Worm (Caenorhabditis elegans): ENCODE measurements around the gene R07A4.3.

R07A4.3 gene

ce11 chrX:10731837-10732236 is 21.7 kb upstream of the R07A4.3 start (continued):
- TF ChIP-seq nhr-120 (GFP tag; IDR thresholded peaks at IDR 0.05) (no peak), hmg-20 (GFP tag; IDR thresholded peaks at IDR 0.05) (peak; percentile 23; the same call in 1 of the 2 replicates), nhr-27 (tag; optimal IDR thresholded peaks at IDR 0.05) (no peak), rec-8 (tag; optimal IDR thresholded peaks at IDR 0.05) (peak; percentile 41 to 57), mes-4 (tag; optimal IDR thresholded peaks at IDR 0.05) (peak; percentile 43), C17E4.6 (GFP tag; IDR thresholded peaks at IDR 0.05) (no peak), hlh-12 (tag; optimal IDR thresholded peaks at IDR 0.05) (no peak), somi-1 (GFP tag; optimal IDR thresholded peaks at IDR 0.05) (no peak), ceh-100 (GFP tag; IDR thresholded peaks at IDR 0.05) (no peak; the same call in 1 of the 2 replicates), aptf-2 (GFP tag; conservative IDR thresholded peaks at IDR 0.05) (no peak), attf-6 (GFP tag; IDR thresholded peaks at IDR 0.05) (no peak), madf-10 (tag; optimal IDR thresholded peaks at IDR 0.05) (no peak), F22D6.2 (tag; optimal IDR thresholded peaks at IDR 0.05) (no peak), madf-6 (GFP tag; IDR thresholded peaks at IDR 0.05) (no peak), bed-1 (GFP tag; IDR thresholded peaks at IDR 0.05) (no peak), cebp-1 (GFP tag; IDR thresholded peaks at IDR 0.05) (no peak), cebp-1 (tag; optimal IDR thresholded peaks at IDR 0.05) (no peak), nfyb-1 (GFP tag; IDR thresholded peaks at IDR 0.05) (no peak), F52B5.7 (tag; optimal IDR thresholded peaks at IDR 0.05) (no peak), madf-3 (GFP tag; IDR thresholded peaks at IDR 0.05) (no peak), egl-18 (GFP tag; IDR thresholded peaks at IDR 0.05) (no peak), pha-4 (tag; optimal IDR thresholded peaks at IDR 0.05) (no peak), snpc-1.3 (tag; optimal IDR thresholded peaks at IDR 0.05; ENCODE audit: insufficient read depth) (peak; percentile 47), egl-44 (GFP tag; IDR thresholded peaks at IDR 0.05) (0 out of 2 replicates have a peak, but pooled peaks have one; percentile 39), gei-17 (GFP tag; optimal IDR thresholded peaks at IDR 0.05) (no peak), attf-3 (GFP tag; conservative IDR thresholded peaks at IDR 0.05) (no peak), tlf-1 (GFP tag; optimal IDR thresholded peaks at IDR 0.05) (no peak), sea-2 (GFP tag; IDR thresholded peaks at IDR 0.05) (no peak), B0261.1 (tag; optimal IDR thresholded peaks at IDR 0.05) (peak; percentile 76)

DNA sequence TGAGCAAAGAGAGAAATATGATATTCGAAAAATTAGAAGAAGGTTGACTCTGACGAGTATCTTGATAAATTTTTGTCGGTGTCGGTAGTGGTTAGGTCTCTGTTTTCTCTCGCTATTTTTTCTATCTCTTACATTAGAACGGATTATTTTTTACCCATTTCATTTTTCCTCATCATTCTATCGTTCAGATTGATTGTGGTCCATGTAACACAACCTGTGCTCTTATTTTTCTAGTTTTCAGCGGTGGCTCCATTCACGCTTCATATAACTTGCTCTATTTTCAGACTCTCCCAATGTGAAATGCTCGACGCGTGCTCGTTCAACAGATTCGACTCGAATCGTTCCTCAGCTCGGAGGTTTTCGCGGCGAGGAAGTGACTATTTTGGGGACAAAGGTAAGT is 19.5 kb upstream of the R07A4.3 start, which contains the start of gene egl-36:
Gene egl-36 (plus strand): TSS at position 301 of the 400 bp plus-strand sequence.
- TF ChIP-seq nfya-2 (GFP tag; IDR thresholded peaks at IDR 0.05) (no peak), Y67H2A.10 (GFP tag; conservative IDR thresholded peaks at IDR 0.05) (no peak), cebp-1 (GFP tag; IDR thresholded peaks at IDR 0.05) (no peak), cebp-1 (tag; optimal IDR thresholded peaks at IDR 0.05) (no peak), Y95B8A.8 (GFP tag; IDR thresholded peaks at IDR 0.05) (no peak), F33H1.4 (GFP tag; IDR thresholded peaks at IDR 0.05) (no peak), nhr-179 (tag; optimal IDR thresholded peaks at IDR 0.05) (no peak), snpc-4 (GFP tag; optimal IDR thresholded peaks at IDR 0.05) (no peak), snpc-4 (tag; optimal IDR thresholded peaks at IDR 0.05) (no peak), egrh-3 (GFP tag; IDR thresholded peaks at IDR 0.05) (no peak)

DNA sequence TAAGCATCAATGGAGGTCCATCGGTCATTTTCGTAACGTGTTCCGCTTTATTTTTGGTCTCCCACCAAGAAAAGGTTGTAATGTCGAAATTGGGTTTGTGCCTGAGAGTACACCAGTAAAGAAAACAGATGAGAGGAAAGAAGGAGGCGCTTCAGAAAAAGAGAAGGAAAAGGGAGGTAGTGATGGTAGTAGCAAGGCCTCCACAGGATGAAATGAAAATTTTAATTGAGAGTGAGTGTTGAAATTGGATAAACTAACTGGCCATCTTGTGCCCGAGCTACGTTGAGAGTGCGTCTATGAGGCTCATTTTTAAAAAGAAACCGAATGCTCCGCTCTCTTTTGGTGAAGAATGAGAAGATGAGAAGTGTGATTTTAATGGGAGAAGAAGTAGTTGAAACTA is 7.1 kb upstream of the R07A4.3 start, which contains the start of gene R07A4.2:
Gene R07A4.2 (minus strand): TSS at position 101 of the 400 bp plus-strand sequence.
- TF ChIP-seq lag-1 (GFP tag; IDR thresholded peaks at IDR 0.05) (no peak), ceh-27 (GFP tag; optimal IDR thresholded peaks at IDR 0.05) (no peak), madf-10 (tag; optimal IDR thresholded peaks at IDR 0.05) (no peak), ztf-18 (tag; optimal IDR thresholded peaks at IDR 0.05) (no peak), chd-7 (tag; optimal IDR thresholded peaks at IDR 0.05) (no peak), K11D2.4 (GFP tag; IDR thresholded peaks at IDR 0.05) (no peak), lsy-27 (tag; optimal IDR thresholded peaks at IDR 0.05; ENCODE audit: borderline replicate concordance, insufficient read depth) (no peak), hmg-20 (GFP tag; IDR thresholded peaks at IDR 0.05) (no peak), F57C9.4 (tag; optimal IDR thresholded peaks at IDR 0.05) (no peak), hmg-1.2 (GFP tag; IDR thresholded peaks at IDR 0.05) (no peak)
